Fruit fly (Drosophila melanogaster) whole organism, pupa: ENCODE results near the gene CG46467.

Source experiments
- CG10348 ChIP-seq: fragments of 200-800 bp; sonication (Bioruptor generic); IDR thresholded peaks from 2 replicates; pipeline ENCODE4 v1.3.6; 2022; ENCODE audit warnings: missing biosample characterization, missing genetic modification characterization
- CG12605 ChIP-seq: fragments of 200-800 bp; sonication (Bioruptor generic); IDR thresholded peaks from 2 replicates; pipeline ENCODE4 v1.3.6; 2022; ENCODE audit warnings: missing biosample characterization, missing genetic modification characterization
- CG13204 ChIP-seq: fragments of 200-800 bp; sonication (Bioruptor generic); optimal IDR thresholded peaks from 2 replicates; lab custom pipeline; 2018; ENCODE audit warnings: missing biosample characterization, mild to moderate bottlenecking, missing genetic modification characterization, moderate library complexity
- CG14655 ChIP-seq: fragments of 200-800 bp; sonication (Bioruptor generic); optimal IDR thresholded peaks from 3 replicates; lab custom pipeline; 2017; ENCODE audit warnings: mild to moderate bottlenecking, missing biosample characterization, missing genetic modification reagents, missing genetic modification characterization
- CG15710 ChIP-seq: fragments of 200-800 bp; sonication (Bioruptor generic); optimal IDR thresholded peaks from 2 replicates; lab custom pipeline; 2018; ENCODE audit warnings: missing biosample characterization, mild to moderate bottlenecking, missing genetic modification characterization, moderate library complexity
- CG17806 ChIP-seq: fragments of 200-800 bp; sonication (Bioruptor generic); optimal IDR thresholded peaks from 2 replicates; lab custom pipeline; 2018; ENCODE audit warnings: missing biosample characterization, mild to moderate bottlenecking, missing genetic modification characterization, moderate library complexity
- CG32121 ChIP-seq: fragments of 200-800 bp; sonication (Bioruptor generic); IDR thresholded peaks from 2 replicates; pipeline ENCODE4 v1.3.6; 2022; ENCODE audit warnings: missing biosample characterization, missing genetic modification characterization
- CG34367 ChIP-seq: fragments of 200-800 bp; sonication (Bioruptor generic); optimal IDR thresholded peaks from 2 replicates; lab custom pipeline; 2018; ENCODE audit warnings: missing biosample characterization, mild to moderate bottlenecking, missing genetic modification characterization
- CG4496 ChIP-seq: fragments of 200-800 bp; sonication (Bioruptor generic); IDR thresholded peaks from 3 replicates; pipeline ENCODE4 v1.3.6; 2022; ENCODE audit warnings: missing biosample characterization, missing genetic modification characterization
- CG8159 ChIP-seq: fragments of 200-800 bp; sonication (Bioruptor generic); optimal IDR thresholded peaks from 3 replicates; lab custom pipeline; 2018; ENCODE audit warnings: missing biosample characterization, mild to moderate bottlenecking, missing genetic modification characterization, moderate library complexity
- CG8301 ChIP-seq: fragments of 200-800 bp; sonication (Bioruptor generic); optimal IDR thresholded peaks from 2 replicates; lab custom pipeline; 2018; ENCODE audit warnings: missing biosample characterization, mild to moderate bottlenecking, missing genetic modification characterization
- CG9948 ChIP-seq: fragments of 200-800 bp; sonication (Bioruptor generic); optimal IDR thresholded peaks from 2 replicates; lab custom pipeline; 2018; ENCODE audit warnings: missing biosample characterization, mild to moderate bottlenecking, missing genetic modification characterization, moderate library complexity
- D1 ChIP-seq: fragments of 200-800 bp; sonication (Bioruptor generic); optimal IDR thresholded peaks from 2 replicates; lab custom pipeline; 2018; ENCODE audit warnings: missing biosample characterization, mild to moderate bottlenecking, missing genetic modification characterization, moderate library complexity
- EcR ChIP-seq: fragments of 200-800 bp; sonication (Bioruptor generic); optimal IDR thresholded peaks from 3 replicates; lab custom pipeline; 2019; ENCODE audit warnings: missing biosample characterization, missing genetic modification characterization, mild to moderate bottlenecking, moderate library complexity, missing genetic modification reagents
- Ets98B ChIP-seq: fragments of 200-800 bp; sonication (Bioruptor generic); IDR thresholded peaks from 2 replicates; pipeline ENCODE4 v1.3.6; 2022; ENCODE audit warnings: missing biosample characterization, missing genetic modification characterization
- Pif1A ChIP-seq: fragments of 200-800 bp; sonication (Bioruptor generic); optimal IDR thresholded peaks from 3 replicates; lab custom pipeline; 2016; ENCODE audit warnings: missing biosample characterization, missing genetic modification characterization
- Pif1B ChIP-seq: fragments of 200-800 bp; sonication (Bioruptor generic); optimal IDR thresholded peaks from 3 replicates; lab custom pipeline; 2016; ENCODE audit warnings: missing biosample characterization, missing genetic modification characterization
- Snoo ChIP-seq: fragments of 200-800 bp; sonication (Bioruptor generic); optimal IDR thresholded peaks from 3 replicates; lab custom pipeline; 2017; ENCODE audit warnings: missing biosample characterization, mild to moderate bottlenecking, missing genetic modification characterization, inconsistent platforms
- fd96Ca ChIP-seq: fragments of 200-800 bp; sonication (Bioruptor generic); IDR thresholded peaks from 3 replicates; pipeline ENCODE4 v1.3.6; 2022; ENCODE audit warnings: missing biosample characterization, missing genetic modification characterization
- gl ChIP-seq: fragments of 200-800 bp; sonication (Bioruptor generic); optimal IDR thresholded peaks from 2 replicates; lab custom pipeline; 2018; ENCODE audit warnings: missing biosample characterization, mild to moderate bottlenecking, missing genetic modification characterization
- rn ChIP-seq: fragments of 200-800 bp; sonication (Bioruptor generic); IDR thresholded peaks from 2 replicates; pipeline ENCODE4 v1.3.6; 2022; ENCODE audit warnings: missing biosample characterization, missing genetic modification characterization

Gene CG46467

DNA sequence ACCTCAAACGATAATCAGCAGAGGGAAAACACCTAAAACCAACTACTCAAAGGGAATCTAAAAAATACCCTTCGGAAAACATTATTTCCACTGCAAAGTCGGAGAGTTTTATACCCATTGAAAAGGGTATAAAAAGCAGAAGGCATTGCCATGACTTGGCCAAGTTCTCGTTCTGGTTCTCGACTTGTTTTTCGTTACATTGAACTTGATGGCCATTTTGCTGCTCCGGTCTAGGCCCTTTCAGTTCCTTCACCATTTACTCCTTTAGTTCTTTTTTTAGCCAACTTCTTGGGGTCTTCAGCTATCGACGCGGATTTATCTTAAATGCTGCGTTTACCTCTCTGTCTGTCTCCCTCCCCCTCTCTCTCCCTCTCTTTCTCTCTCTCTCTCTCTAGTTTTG, 85.4 kb downstream of the CG46467 start:
- TF ChIP-seq EcR (GFP tag; lab: Kevin White, UChicago) (peak; percentile 94), CG32121 (GFP tag; lab: Robert Waterston, UW) (no peak), CG15710 (tag; lab: Kevin White, UChicago) (peak; percentile 24), CG9948 (peak; percentile 36), CG34367 (tag; lab: Kevin White, UChicago) (peak; percentile 20), CG4496 (GFP tag; lab: Robert Waterston, UW) (no peak), CG8159 (tag; lab: Kevin White, UChicago) (peak; percentile 44)

DNA sequence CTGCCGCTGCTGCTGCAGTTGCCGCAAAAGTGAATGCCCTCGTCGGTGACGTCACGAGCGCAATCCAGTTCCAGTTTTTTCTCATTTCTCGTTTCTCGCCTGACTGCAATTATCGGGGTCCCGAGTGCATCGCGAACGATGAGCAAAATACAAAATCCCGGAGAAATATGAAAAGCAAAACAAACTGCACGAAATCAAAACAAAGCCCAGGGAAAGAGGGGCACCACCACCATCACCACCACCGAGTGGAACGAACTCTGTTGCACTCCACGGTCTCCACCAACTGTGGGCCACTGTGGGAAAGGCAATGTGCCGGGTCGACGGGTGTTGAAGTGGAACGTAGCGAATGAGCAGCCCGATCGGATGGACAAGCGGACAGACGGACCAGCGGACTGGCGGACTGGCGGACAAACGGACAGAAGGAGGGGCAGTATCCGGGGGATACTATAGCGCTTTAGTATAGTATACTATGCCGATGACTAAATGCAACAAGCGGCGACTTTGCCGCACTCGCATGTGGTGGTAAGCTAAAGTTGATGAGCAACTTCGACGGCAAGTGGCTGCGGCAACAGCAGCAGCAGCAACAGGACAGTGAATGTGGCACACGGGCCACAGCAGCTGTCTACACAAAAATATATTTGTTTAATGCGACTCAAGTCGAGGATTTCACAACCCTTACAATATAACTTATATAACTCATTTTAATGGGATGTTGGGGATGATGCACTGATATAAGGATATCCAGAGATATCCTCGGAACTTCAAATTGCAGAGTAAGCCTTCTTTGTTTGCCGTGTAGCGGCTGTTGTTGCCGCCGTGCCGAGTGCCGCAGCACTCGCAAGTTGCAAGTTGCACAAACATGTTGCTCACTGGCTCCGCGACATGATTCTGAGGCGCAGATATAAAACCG, 86.9 kb downstream of the CG46467 start:
- TF ChIP-seq Ets98B (peak; percentile 91), D1 (peak; percentile 59), CG10348 (GFP tag; lab: Robert Waterston, UW) (0 out of 2 replicates have a peak, but pooled peaks have one; percentile 21), CG13204 (GFP tag; lab: Kevin White, UChicago) (peak; percentile 61), Snoo (tag; lab: Kevin White, UChicago) (peak; percentile 81), CG15710 (tag; lab: Kevin White, UChicago) (peak; percentile 84), rn (GFP tag; lab: Robert Waterston, UW) (peak; percentile 79), gl (tag; lab: Kevin White, UChicago) (peak; percentile 76), CG8301 (peak; percentile 96), CG8159 (tag; lab: Kevin White, UChicago) (peak; percentile 86), Pif1B (peak; percentile 91), CG32121 (GFP tag; lab: Robert Waterston, UW) (peak; percentile 84), Pif1A (GFP tag; lab: Kevin White, UChicago) (peak; percentile 94), CG17806 (tag; lab: Kevin White, UChicago) (peak; percentile 87), CG34367 (tag; lab: Kevin White, UChicago) (peak; percentile 84), CG4496 (GFP tag; lab: Robert Waterston, UW) (peak; percentile 95), EcR (GFP tag; lab: Kevin White, UChicago) (peak; percentile 100), CG12605 (peak; percentile 87), CG14655 (GFP tag; lab: Kevin White, UChicago) (peak; percentile 96), CG9948 (peak; percentile 89), fd96Ca (GFP tag; lab: Robert Waterston, UW) (peak; percentile 94)

DNA sequence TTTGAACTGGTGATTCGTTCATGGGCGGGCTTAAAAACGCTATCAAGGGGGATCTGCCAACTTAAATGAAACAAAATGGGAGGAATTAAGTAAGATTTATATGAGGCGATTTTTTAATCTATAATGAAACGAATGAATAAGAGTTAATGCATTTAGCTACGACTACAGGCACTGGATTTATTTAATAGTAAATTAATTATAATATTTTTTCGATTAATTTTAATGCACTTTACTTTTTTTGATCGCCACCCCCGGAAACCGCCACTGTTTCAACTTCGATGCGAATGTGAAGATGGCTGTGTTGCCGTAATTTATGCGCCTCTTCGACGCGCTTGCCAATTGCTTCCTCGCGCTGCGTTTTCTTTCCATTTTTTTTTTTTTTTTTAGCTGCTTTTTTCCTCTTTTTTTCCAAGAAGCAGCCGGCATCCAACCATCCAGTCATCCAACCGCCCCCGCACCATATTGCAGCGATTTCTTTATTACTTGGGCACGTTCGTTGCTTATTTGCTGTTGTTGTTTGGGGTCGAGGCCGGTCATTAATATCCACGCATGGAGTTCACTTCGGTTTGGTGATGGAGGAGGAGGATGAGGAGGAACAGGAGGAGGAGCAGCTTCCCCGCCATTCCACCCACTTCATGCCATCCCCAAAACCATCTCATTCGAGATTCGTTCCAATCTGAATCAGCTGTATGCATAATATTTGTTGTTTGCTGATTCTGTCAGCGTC, 88.9 kb downstream of the CG46467 start:
- TF ChIP-seq CG14655 (GFP tag; lab: Kevin White, UChicago) (peak; percentile 86), CG10348 (GFP tag; lab: Robert Waterston, UW) (no peak), CG8159 (tag; lab: Kevin White, UChicago) (peak; percentile 91), Ets98B (peak; percentile 35; the same call in 1 of the 2 replicates), CG4496 (GFP tag; lab: Robert Waterston, UW) (peak; percentile 58; the same call in 2 of the 3 replicates), rn (GFP tag; lab: Robert Waterston, UW) (peak; percentile 40; the same call in 1 of the 2 replicates), CG17806 (tag; lab: Kevin White, UChicago) (peak; percentile 83), CG32121 (GFP tag; lab: Robert Waterston, UW) (no peak), fd96Ca (GFP tag; lab: Robert Waterston, UW) (0 out of 3 replicates have a peak, but pooled peaks have one; percentile 26), EcR (GFP tag; lab: Kevin White, UChicago) (peak; percentile 99), D1 (peak; percentile 49), CG12605 (peak; percentile 43; the same call in 1 of the 2 replicates), Snoo (tag; lab: Kevin White, UChicago) (peak; percentile 68), Pif1A (GFP tag; lab: Kevin White, UChicago) (peak; percentile 63), CG13204 (GFP tag; lab: Kevin White, UChicago) (peak; percentile 79), CG15710 (tag; lab: Kevin White, UChicago) (peak; percentile 91), CG8301 (peak; percentile 69), CG34367 (tag; lab: Kevin White, UChicago) (peak; percentile 69), gl (tag; lab: Kevin White, UChicago) (peak; percentile 80), Pif1B (peak; percentile 59), CG9948 (peak; percentile 90)
- TF ChIP-seq, all 21 proteins: peak for 19

DNA sequence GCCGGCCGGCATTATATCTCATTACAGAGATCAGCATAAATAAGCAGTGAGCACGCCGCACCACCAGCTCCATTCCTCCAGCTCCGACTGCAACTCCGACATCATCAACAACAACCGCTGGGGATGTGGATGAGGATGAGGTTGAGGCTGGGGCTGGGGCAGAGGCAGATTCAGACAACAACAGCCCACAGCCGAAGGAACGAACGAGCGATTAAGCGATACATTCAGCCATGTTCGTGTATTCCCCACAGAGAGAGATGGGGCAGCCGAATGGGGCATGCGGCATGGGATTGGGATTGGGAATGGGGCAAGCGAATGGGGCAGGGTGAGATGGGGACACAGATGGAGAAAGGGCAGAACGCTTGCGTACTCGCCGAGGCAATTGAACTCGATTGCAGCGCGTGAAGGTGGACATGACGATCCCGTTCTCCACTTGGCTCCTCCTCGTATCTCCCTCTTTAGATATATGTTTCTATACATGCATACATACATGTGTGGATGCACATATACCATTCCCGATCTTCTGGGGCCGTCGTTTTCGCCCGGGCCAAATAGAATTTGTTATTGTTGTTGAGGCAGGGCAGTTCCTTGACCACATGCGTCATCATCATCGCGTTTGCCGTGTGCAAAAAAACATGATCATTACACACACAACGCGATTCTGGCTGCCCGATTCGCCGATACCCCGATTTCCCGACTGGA, 90.3 kb downstream of the CG46467 start:
- TF ChIP-seq Ets98B: no peak
- no peak for TF ChIP-seq CG14655 (GFP tag; lab: Kevin White, UChicago)
- TF ChIP-seq CG34367 (tag; lab: Kevin White, UChicago): no peak
- no peak for TF ChIP-seq CG17806 (tag; lab: Kevin White, UChicago)
- peak; percentile 90 for TF ChIP-seq EcR (GFP tag; lab: Kevin White, UChicago)
- TF ChIP-seq gl (tag; lab: Kevin White, UChicago): no peak
- no peak for TF ChIP-seq CG12605
- TF ChIP-seq CG13204 (GFP tag; lab: Kevin White, UChicago): peak; percentile 77
- TF ChIP-seq D1: no peak
- TF ChIP-seq CG15710 (tag; lab: Kevin White, UChicago): no peak
- no peak for TF ChIP-seq fd96Ca (GFP tag; lab: Robert Waterston, UW)
- no peak for TF ChIP-seq CG10348 (GFP tag; lab: Robert Waterston, UW)
- no peak for TF ChIP-seq Pif1B
- TF ChIP-seq CG9948: no peak
- no peak for TF ChIP-seq CG4496 (GFP tag; lab: Robert Waterston, UW)
- TF ChIP-seq rn (GFP tag; lab: Robert Waterston, UW): no peak
- TF ChIP-seq Snoo (tag; lab: Kevin White, UChicago): no peak
- no peak for TF ChIP-seq CG32121 (GFP tag; lab: Robert Waterston, UW)
- peak; percentile 1 for TF ChIP-seq Pif1A (GFP tag; lab: Kevin White, UChicago)
- no peak for TF ChIP-seq CG8301
- no peak for TF ChIP-seq CG8159 (tag; lab: Kevin White, UChicago)
